Worm (Caenorhabditis elegans) whole organism, L4 larva: ENCODE measurements around the gene metl-1.

ENCODE experiments used
- F10B5.3 ChIP-seq: sonication (generic microtip); optimal IDR thresholded peaks from 2 replicates; lab custom pipeline; 2016; ENCODE audit warnings: mild to moderate bottlenecking, missing genetic modification characterization, missing compliant biosample characterization
- F26F4.8 ChIP-seq: fragments of 200-800 bp; sonication (Bioruptor generic); conservative IDR thresholded peaks from 2 replicates; pipeline ENCODE4 v1.3.6; 2022; ENCODE audit warnings: missing genetic modification characterization, missing compliant biosample characterization
- F37D6.2 ChIP-seq: sonication (generic microtip); optimal IDR thresholded peaks from 2 replicates; lab custom pipeline; 2016; ENCODE audit warnings: mild to moderate bottlenecking, missing genetic modification characterization, missing compliant biosample characterization
- F44E2.7 ChIP-seq: fragments of 200-800 bp; sonication (Bioruptor generic); IDR thresholded peaks from 2 replicates; pipeline ENCODE4 v2.1.2; 2022; ENCODE audit warnings: missing genetic modification characterization, missing compliant biosample characterization
- T20F7.1 ChIP-seq: fragments of 200-800 bp; sonication (Bioruptor generic); optimal IDR thresholded peaks from 2 replicates; lab custom pipeline; 2018; ENCODE audit warnings: mild to moderate bottlenecking, missing genetic modification characterization, missing compliant biosample characterization
- T26A8.4 ChIP-seq: fragments of 200-800 bp; sonication (Bioruptor generic); IDR thresholded peaks from 2 replicates; pipeline ENCODE4 v1.3.6; 2022; ENCODE audit warnings: missing genetic modification characterization, missing compliant biosample characterization
- Y105C5A.15 ChIP-seq: fragments of 200-800 bp; sonication (Bioruptor generic); IDR thresholded peaks from 2 replicates; pipeline ENCODE4 v1.3.6; 2022; ENCODE audit warnings: missing genetic modification characterization, missing compliant biosample characterization
- Y75B8A.6 ChIP-seq: fragments of 200-800 bp; sonication (Bioruptor generic); IDR thresholded peaks from 2 replicates; pipeline ENCODE4 v1.3.6; 2022; ENCODE audit warnings: missing genetic modification reagents, missing genetic modification characterization, missing compliant biosample characterization
- ZK337.2 ChIP-seq: fragments of 200-800 bp; sonication (Bioruptor generic); IDR thresholded peaks from 2 replicates; pipeline ENCODE4 v1.3.6; 2022; ENCODE audit warnings: missing genetic modification reagents, missing genetic modification characterization, missing compliant biosample characterization
- ama-1 ChIP-seq: fragments of 150-350 bp; optimal IDR thresholded peaks from 2 replicates; lab custom pipeline; 2014; ENCODE audit warnings: inconsistent platforms, mixed read lengths
- arid-1 ChIP-seq: fragments of 200-800 bp; sonication (Bioruptor generic); conservative IDR thresholded peaks from 2 replicates; pipeline ENCODE4 v1.3.6; 2022; ENCODE audit warnings: missing genetic modification reagents, missing genetic modification characterization, missing compliant biosample characterization
- attf-4 ChIP-seq: sonication (generic microtip); optimal IDR thresholded peaks from 3 replicates; lab custom pipeline; 2017; ENCODE audit warnings: missing biosample characterization, missing genetic modification characterization
- ceh-44 ChIP-seq: fragments of 200-800 bp; sonication (Bioruptor generic); IDR thresholded peaks from 2 replicates; pipeline ENCODE4 v1.3.6; 2022; ENCODE audit warnings: missing genetic modification reagents, missing genetic modification characterization, missing compliant biosample characterization
- ceh-62 ChIP-seq: sonication (generic microtip); optimal IDR thresholded peaks from 2 replicates; lab custom pipeline; 2017; ENCODE audit warnings: missing biosample characterization, missing genetic modification characterization
- cey-2 ChIP-seq: sonication (generic microtip); optimal IDR thresholded peaks from 3 replicates; lab custom pipeline; 2017; ENCODE audit warnings: missing genetic modification characterization, mild to moderate bottlenecking, missing compliant biosample characterization, antibody characterized with exemption, borderline replicate concordance; ENCODE audit not compliant: insufficient read depth
- dmd-6 ChIP-seq: fragments of 200-800 bp; sonication (Bioruptor generic); IDR thresholded peaks from 2 replicates; pipeline ENCODE4 v1.3.6; 2022; ENCODE audit warnings: missing genetic modification reagents, missing genetic modification characterization, missing compliant biosample characterization
- dmd-8 ChIP-seq: fragments of 200-800 bp; sonication (Bioruptor generic); IDR thresholded peaks from 2 replicates; pipeline ENCODE4 v1.3.6; 2022; ENCODE audit warnings: missing genetic modification characterization, missing compliant biosample characterization
- duxl-1 ChIP-seq: sonication (generic microtip); optimal IDR thresholded peaks from 2 replicates; lab custom pipeline; 2016; ENCODE audit warnings: mild to moderate bottlenecking, missing genetic modification characterization, moderate library complexity, missing compliant biosample characterization; ENCODE audit not compliant: poor library complexity
- egl-27 ChIP-seq: sonication (generic microtip); optimal IDR thresholded peaks from 3 replicates; lab custom pipeline; 2017; ENCODE audit warnings: missing biosample characterization, missing genetic modification reagents, missing genetic modification characterization
- fkh-10 ChIP-seq: fragments of 150-350 bp; optimal IDR thresholded peaks from 2 replicates; lab custom pipeline; 2014; ENCODE audit warnings: missing biosample characterization, missing genetic modification reagents, missing genetic modification characterization
- fos-1 ChIP-seq: fragments of 150-350 bp; optimal IDR thresholded peaks from 2 replicates; lab custom pipeline; 2014; ENCODE audit warnings: missing biosample characterization, missing genetic modification characterization
- gei-8 ChIP-seq: fragments of 200-800 bp; sonication (Bioruptor generic); optimal IDR thresholded peaks from 2 replicates; lab custom pipeline; 2018; ENCODE audit warnings: mild to moderate bottlenecking, missing genetic modification characterization, missing compliant biosample characterization
- hmg-1.1 ChIP-seq: fragments of 200-800 bp; sonication (Bioruptor generic); IDR thresholded peaks from 2 replicates; pipeline ENCODE4 v1.3.6; 2022; ENCODE audit warnings: missing genetic modification reagents, missing genetic modification characterization, missing compliant biosample characterization
- jun-1 ChIP-seq: fragments of 150-350 bp; optimal IDR thresholded peaks from 2 replicates; lab custom pipeline; 2014; ENCODE audit warnings: missing biosample characterization, missing genetic modification reagents, missing genetic modification characterization
- lim-7 ChIP-seq: fragments of 200-800 bp; sonication (Bioruptor generic); IDR thresholded peaks from 2 replicates; pipeline ENCODE4 v1.3.6; 2022; ENCODE audit warnings: missing genetic modification characterization, missing compliant biosample characterization
- lin-1 ChIP-seq: fragments of 200-800 bp; sonication (Bioruptor generic); IDR thresholded peaks from 2 replicates; pipeline ENCODE4 v1.3.6; 2022; ENCODE audit warnings: missing genetic modification reagents, missing genetic modification characterization, missing compliant biosample characterization
- lin-13 ChIP-seq: fragments of 150-350 bp; optimal IDR thresholded peaks from 2 replicates; lab custom pipeline; 2014; ENCODE audit warnings: missing biosample characterization, missing genetic modification reagents, missing genetic modification characterization
- lin-15B ChIP-seq: fragments of 150-350 bp; sonication (generic microtip); optimal IDR thresholded peaks from 3 replicates; lab custom pipeline; 2014; ENCODE audit warnings: missing biosample characterization, missing genetic modification characterization
- lin-38 ChIP-seq: fragments of 200-800 bp; sonication (Bioruptor generic); IDR thresholded peaks from 2 replicates; pipeline ENCODE4 v1.3.6; 2022; ENCODE audit warnings: missing genetic modification reagents, missing genetic modification characterization, missing compliant biosample characterization
- madf-5 ChIP-seq, 2 experiments: fragments of 200-800 bp; sonication (Bioruptor generic); IDR thresholded peaks; 2 replicates each; pipeline ENCODE4 v1.3.6; 2022; ENCODE audit warnings: missing compliant biosample characterization in 2 of 2, missing genetic modification characterization in 2 of 2
- mes-2 ChIP-seq: sonication (generic microtip); optimal IDR thresholded peaks from 2 replicates; lab custom pipeline; 2016; ENCODE audit warnings: missing genotype, mild to moderate bottlenecking, missing genetic modification characterization, missing compliant biosample characterization; ENCODE audit not compliant: poor library complexity, severe bottlenecking
- mxl-2 ChIP-seq: fragments of 200-800 bp; sonication (Bioruptor generic); conservative IDR thresholded peaks from 2 replicates; pipeline ENCODE4 v1.3.6; 2022; ENCODE audit warnings: missing genetic modification reagents, missing genetic modification characterization, missing compliant biosample characterization
- nhr-102 ChIP-seq: sonication (generic microtip); optimal IDR thresholded peaks from 2 replicates; lab custom pipeline; 2016; ENCODE audit warnings: mild to moderate bottlenecking, missing genetic modification characterization, moderate library complexity, missing compliant biosample characterization
- nhr-11 ChIP-seq: fragments of 150-350 bp; optimal IDR thresholded peaks from 2 replicates; lab custom pipeline; 2014; ENCODE audit warnings: missing biosample characterization, missing genetic modification characterization
- nhr-111 ChIP-seq: fragments of 200-800 bp; sonication (Bioruptor generic); optimal IDR thresholded peaks from 2 replicates; lab custom pipeline; 2018; ENCODE audit warnings: mild to moderate bottlenecking, missing genetic modification characterization, missing compliant biosample characterization
- nhr-25 ChIP-seq: sonication (generic microtip); optimal IDR thresholded peaks from 2 replicates; lab custom pipeline; 2017; ENCODE audit warnings: missing genetic modification characterization, mild to moderate bottlenecking, missing compliant biosample characterization, antibody characterized with exemption, moderate library complexity, borderline replicate concordance; ENCODE audit not compliant: insufficient read depth
- nhr-28 ChIP-seq: fragments of 150-350 bp; optimal IDR thresholded peaks from 2 replicates; lab custom pipeline; 2014; ENCODE audit warnings: missing biosample characterization, missing genetic modification characterization
- nhr-42 ChIP-seq: fragments of 200-800 bp; sonication (Bioruptor generic); IDR thresholded peaks from 2 replicates; pipeline ENCODE4 v1.3.6; 2022; ENCODE audit warnings: missing genetic modification characterization, missing compliant biosample characterization
- nhr-6 ChIP-seq: fragments of 150-350 bp; optimal IDR thresholded peaks from 2 replicates; lab custom pipeline; 2014; ENCODE audit warnings: missing biosample characterization, missing genetic modification characterization
- pha-4 ChIP-seq, 2 experiments: fragments of 150-350 bp in 1 of 2; fragments of 200-800 bp in 1 of 2; sonication (Bioruptor generic) in 1 of 2; IDR thresholded peaks in 1 of 2; optimal IDR thresholded peaks in 1 of 2; 2 replicates each; pipeline versions ENCODE4 v1.3.6 to Lab custom; 2014 to 2022; ENCODE audit warnings: missing genetic modification characterization in 2 of 2, missing genetic modification reagents in 2 of 2, missing biosample characterization in 1 of 2, missing compliant biosample characterization in 1 of 2
- saeg-2 ChIP-seq: fragments of 200-800 bp; sonication (Bioruptor generic); IDR thresholded peaks from 2 replicates; pipeline ENCODE4 v1.3.6; 2022; ENCODE audit warnings: missing genetic modification reagents, missing genetic modification characterization, missing compliant biosample characterization
- skn-1 ChIP-seq: fragments of 150-350 bp; optimal IDR thresholded peaks from 2 replicates; lab custom pipeline; 2014; ENCODE audit warnings: missing biosample characterization, missing genetic modification characterization
- tag-97 ChIP-seq: fragments of 200-800 bp; sonication (Bioruptor generic); IDR thresholded peaks from 2 replicates; pipeline ENCODE4 v1.3.6; 2022; ENCODE audit warnings: missing genetic modification characterization, missing compliant biosample characterization
- tra-1 ChIP-seq: fragments of 200-800 bp; sonication (Bioruptor generic); IDR thresholded peaks from 2 replicates; pipeline ENCODE4 v1.3.6; 2022; ENCODE audit warnings: missing genetic modification reagents, missing genetic modification characterization, missing compliant biosample characterization
- unc-62 ChIP-seq, 3 experiments: fragments of 150-350 bp in 1 of 3; sonication (generic microtip); optimal IDR thresholded peaks in 2 of 3; peaks in 1 of 3; 1 replicate in 1 of 3; 2 replicates in 2 of 3; lab custom pipeline; 2014 to 2017; ENCODE audit warnings: missing biosample characterization in 3 of 3, missing genetic modification characterization in 3 of 3, missing genetic modification reagents in 3 of 3, missing genotype in 1 of 3
- zfp-2 ChIP-seq: sonication (generic microtip); optimal IDR thresholded peaks from 2 replicates; lab custom pipeline; 2016; ENCODE audit warnings: mild to moderate bottlenecking, missing genetic modification characterization, missing compliant biosample characterization
- zfp-3 ChIP-seq: fragments of 200-800 bp; sonication (Bioruptor generic); conservative IDR thresholded peaks from 2 replicates; pipeline ENCODE4 v1.3.6; 2022; ENCODE audit warnings: missing genetic modification reagents, missing genetic modification characterization, missing compliant biosample characterization
- zip-2 ChIP-seq: fragments of 150-350 bp; optimal IDR thresholded peaks from 2 replicates; lab custom pipeline; 2014; ENCODE audit warnings: missing biosample characterization, missing genetic modification characterization
- ztf-11 ChIP-seq: fragments of 150-350 bp; optimal IDR thresholded peaks from 2 replicates; lab custom pipeline; 2014; ENCODE audit warnings: missing biosample characterization, missing genetic modification characterization

The metl-1 gene

DNA sequence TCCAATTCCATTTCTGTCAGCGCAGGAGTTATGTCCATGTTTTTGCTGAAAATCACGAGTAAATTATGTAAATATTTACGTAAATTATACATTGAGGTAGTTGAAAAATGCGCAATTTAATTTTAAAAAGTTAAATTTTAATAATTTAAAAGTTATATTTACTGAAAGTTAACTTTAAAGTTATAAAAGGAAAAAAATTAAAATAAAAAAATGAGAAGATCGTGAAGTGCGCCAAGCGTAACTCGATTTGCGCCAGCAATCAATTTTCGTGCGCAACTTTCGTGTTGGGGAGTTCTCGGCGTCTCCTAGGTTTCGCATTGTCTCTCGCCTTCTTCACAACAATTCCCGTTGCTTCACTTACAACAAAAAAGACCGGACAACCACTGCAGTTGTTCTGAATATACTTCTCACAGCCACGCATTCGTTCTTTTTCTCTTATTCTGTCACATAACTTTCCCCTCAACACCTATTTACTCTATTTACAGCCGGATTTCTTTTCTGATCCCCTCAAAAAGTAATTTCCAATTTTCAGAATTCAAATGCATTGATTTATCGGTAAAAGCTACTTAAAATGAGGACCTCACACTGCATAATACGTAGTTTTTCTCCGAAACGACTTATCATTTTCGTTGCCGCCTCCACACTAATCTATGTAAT lies at the start of gene metl-1, which contains the start of gene W02B12.11 (continued):
- TF ChIP-seq madf-5 (GFP tag; IDR thresholded peaks at IDR 0.05; lab: Robert Waterston, UW) (no peak), jun-1 (peak; percentile 65), arid-1 (peak; percentile 75), dmd-8 (GFP tag; lab: Robert Waterston, UW) (no peak), saeg-2 (0 out of 2 replicates have a peak, but pooled peaks have one; percentile 66), mes-2 (tag; lab: Kevin White, UChicago) (peak; percentile 93), fos-1 (no peak), zip-2 (tag; lab: Kevin White, UChicago) (peak; percentile 6), hmg-1.1 (GFP tag; lab: Robert Waterston, UW) (peak; percentile 87), gei-8 (no peak), lin-15B (tag; lab: Kevin White, UChicago) (no peak), fkh-10 (no peak), ceh-44 (no peak), F26F4.8 (GFP tag; lab: Robert Waterston, UW) (no peak), nhr-111 (no peak), zfp-2 (tag; lab: Kevin White, UChicago) (no peak), lin-1 (GFP tag; lab: Robert Waterston, UW) (peak; percentile 66), unc-62 (GFP tag; optimal IDR thresholded peaks at IDR 0.05 in 1 of 2; lab: Kevin White, UChicago) (peak in 1 of 2 experiments; percentile 88), unc-62 (tag; optimal IDR thresholded peaks at IDR 0.05; lab: Kevin White, UChicago) (no peak), skn-1 (no peak), nhr-28 (tag; lab: Kevin White, UChicago) (no peak), ZK337.2 (GFP tag; lab: Robert Waterston, UW) (no peak), ztf-11 (tag; lab: Kevin White, UChicago) (no peak), tag-97 (no peak), zfp-3 (0 out of 2 replicates have a peak, but pooled peaks have one; percentile 44), pha-4 (GFP tag; IDR thresholded peaks at IDR 0.05; lab: Robert Waterston, UW) (peak; percentile 84), pha-4 (tag; optimal IDR thresholded peaks at IDR 0.05; lab: Kevin White, UChicago) (peak; percentile 14), T26A8.4 (GFP tag; lab: Robert Waterston, UW) (peak; percentile 92), ceh-62 (tag; lab: Kevin White, UChicago) (no peak), Y75B8A.6 (GFP tag; lab: Robert Waterston, UW) (no peak), F44E2.7 (GFP tag; lab: Robert Waterston, UW) (no peak), nhr-42 (GFP tag; lab: Robert Waterston, UW) (no peak), nhr-102 (tag; lab: Kevin White, UChicago) (peak; percentile 88), lin-38 (GFP tag; lab: Robert Waterston, UW) (peak; percentile 88), egl-27 (no peak), ama-1 (lab: Kevin White, UChicago) (peak; percentile 25), tra-1 (GFP tag; lab: Robert Waterston, UW) (0 out of 2 replicates have a peak, but pooled peaks have one; percentile 45), nhr-25 (tag; lab: Kevin White, UChicago) (peak; percentile 65), F37D6.2 (peak; percentile 45), mxl-2 (no peak), T20F7.1 (GFP tag; lab: Kevin White, UChicago) (no peak), Y105C5A.15 (GFP tag; lab: Robert Waterston, UW) (no peak), cey-2 (tag; lab: Kevin White, UChicago) (no peak), lin-13 (GFP tag; lab: Kevin White, UChicago) (no peak), lim-7 (GFP tag; lab: Robert Waterston, UW) (peak; percentile 60; the same call in 1 of the 2 replicates), nhr-6 (tag; lab: Kevin White, UChicago) (peak; percentile 68), dmd-6 (GFP tag; lab: Robert Waterston, UW) (peak; percentile 74), duxl-1 (tag; lab: Kevin White, UChicago) (peak; percentile 88), nhr-11 (tag; lab: Kevin White, UChicago) (peak; percentile 7), F10B5.3 (tag; lab: Kevin White, UChicago) (peak; percentile 53), attf-4 (tag; lab: Kevin White, UChicago) (no peak)
